Worm (Caenorhabditis elegans): ENCODE data around the gene nas-4.

Gene nas-4

DNA sequence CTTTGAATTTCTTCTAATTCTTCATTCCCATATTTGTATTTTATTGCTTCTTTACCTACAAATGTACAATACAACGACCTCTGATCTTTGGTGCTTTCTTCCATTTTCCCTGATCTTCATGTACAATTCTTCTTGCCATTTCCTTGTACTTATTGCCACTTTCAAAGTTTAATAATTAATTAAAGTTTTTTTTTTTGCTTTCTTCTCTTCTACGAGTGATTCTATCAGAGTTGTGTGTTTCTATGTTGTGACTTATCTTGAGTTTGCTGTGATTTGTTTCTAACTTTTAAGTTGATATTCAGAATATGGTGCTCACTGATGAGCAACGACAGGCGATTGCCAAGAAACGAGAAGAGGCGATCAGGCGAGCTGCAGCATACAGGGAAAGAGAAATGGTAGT is 24.8 kb downstream of the nas-4 start, which contains the start of gene smrc-1:
smrc-1 (plus strand) TSS at position 301 of the 400 bp plus-strand sequence.
- TF ChIP-seq hnd-1 (tag; optimal IDR thresholded peaks at IDR 0.05) (no peak), tbx-37 (GFP tag; conservative IDR thresholded peaks at IDR 0.05) (no peak), aly-1 (tag; optimal IDR thresholded peaks at IDR 0.05) (no peak), sea-1 (GFP tag; conservative IDR thresholded peaks at IDR 0.05) (no peak), flt-1 (GFP tag; IDR thresholded peaks at IDR 0.05) (no peak), ets-7 (tag; optimal IDR thresholded peaks at IDR 0.05) (no peak), ama-1 (optimal IDR thresholded peaks at IDR 0.05) (no peak), scrt-1 (GFP tag; IDR thresholded peaks at IDR 0.05) (no peak), ceh-13 (GFP tag; optimal IDR thresholded peaks at IDR 0.05) (no peak), hmg-4 (GFP tag; optimal IDR thresholded peaks at IDR 0.05) (no peak), ceh-36 (tag; optimal IDR thresholded peaks at IDR 0.05) (no peak), pes-1 (GFP tag; IDR thresholded peaks at IDR 0.05) (no peak), B0310.2 (tag; optimal IDR thresholded peaks at IDR 0.05) (no peak), hmbx-1 (tag; optimal IDR thresholded peaks at IDR 0.05) (no peak)

DNA sequence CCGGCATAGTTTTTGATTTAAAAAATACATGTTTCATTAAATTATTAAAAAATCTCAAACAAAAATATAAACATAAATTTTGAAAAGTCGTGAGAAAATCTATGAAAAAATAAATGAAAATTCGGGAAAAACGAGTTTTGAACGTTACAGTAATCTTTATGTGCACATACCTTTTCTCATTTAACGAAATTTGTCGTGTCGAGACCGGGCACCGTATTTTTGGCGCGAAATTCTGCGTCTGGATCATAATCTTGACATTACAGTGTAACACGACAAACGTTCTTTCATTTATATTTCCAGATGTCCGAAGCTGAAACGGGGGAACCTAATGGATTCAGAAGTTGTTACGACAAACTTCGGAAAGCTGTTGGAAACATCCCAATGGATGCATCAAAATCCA is 25.9 kb downstream of the nas-4 start, which contains the start of gene C16A3.2:
C16A3.2 (plus strand) TSS at position 301 of the 400 bp plus-strand sequence.
- TF ChIP-seq tra-4 (tag; optimal IDR thresholded peaks at IDR 0.05) (no peak), pes-1 (GFP tag; IDR thresholded peaks at IDR 0.05) (no peak)

DNA sequence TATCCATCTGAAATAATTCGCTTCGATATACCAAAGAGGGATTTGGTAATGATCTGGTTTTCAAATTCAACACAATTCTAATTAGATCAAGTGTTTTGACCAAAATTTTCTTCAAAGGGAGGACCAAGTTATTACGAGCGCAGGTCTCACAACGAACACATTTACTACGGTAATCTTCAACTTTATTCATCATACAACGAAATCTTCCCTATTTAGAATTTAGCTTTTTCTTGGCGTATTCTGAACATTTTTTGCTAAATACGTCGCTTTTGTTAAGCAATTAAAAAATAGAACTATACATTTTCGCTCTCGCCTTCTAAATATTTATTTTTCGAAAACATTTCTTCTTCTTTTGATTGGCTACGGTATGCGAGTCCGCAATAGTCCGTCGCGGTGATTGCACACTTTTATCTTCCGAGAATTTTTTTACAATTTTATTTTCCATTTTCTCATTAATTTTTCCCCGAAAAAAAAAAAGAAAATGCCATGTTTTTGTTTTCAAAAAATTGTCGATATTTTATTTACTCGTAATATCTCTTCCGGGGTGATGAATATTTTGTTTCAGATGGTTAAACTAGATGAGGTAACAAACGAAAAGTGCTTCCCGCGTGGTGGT is 32.4 kb downstream of the nas-4 start, which contains the start of gene let-716:
let-716 (plus strand) TSS at position 566 of the 616 bp plus-strand sequence.
- no peak for TF ChIP-seq ets-7 (tag; optimal IDR thresholded peaks at IDR 0.05)
- peak; percentile 15 for TF ChIP-seq ama-1 (optimal IDR thresholded peaks at IDR 0.05)
- no peak for TF ChIP-seq pes-1 (GFP tag; IDR thresholded peaks at IDR 0.05)

DNA sequence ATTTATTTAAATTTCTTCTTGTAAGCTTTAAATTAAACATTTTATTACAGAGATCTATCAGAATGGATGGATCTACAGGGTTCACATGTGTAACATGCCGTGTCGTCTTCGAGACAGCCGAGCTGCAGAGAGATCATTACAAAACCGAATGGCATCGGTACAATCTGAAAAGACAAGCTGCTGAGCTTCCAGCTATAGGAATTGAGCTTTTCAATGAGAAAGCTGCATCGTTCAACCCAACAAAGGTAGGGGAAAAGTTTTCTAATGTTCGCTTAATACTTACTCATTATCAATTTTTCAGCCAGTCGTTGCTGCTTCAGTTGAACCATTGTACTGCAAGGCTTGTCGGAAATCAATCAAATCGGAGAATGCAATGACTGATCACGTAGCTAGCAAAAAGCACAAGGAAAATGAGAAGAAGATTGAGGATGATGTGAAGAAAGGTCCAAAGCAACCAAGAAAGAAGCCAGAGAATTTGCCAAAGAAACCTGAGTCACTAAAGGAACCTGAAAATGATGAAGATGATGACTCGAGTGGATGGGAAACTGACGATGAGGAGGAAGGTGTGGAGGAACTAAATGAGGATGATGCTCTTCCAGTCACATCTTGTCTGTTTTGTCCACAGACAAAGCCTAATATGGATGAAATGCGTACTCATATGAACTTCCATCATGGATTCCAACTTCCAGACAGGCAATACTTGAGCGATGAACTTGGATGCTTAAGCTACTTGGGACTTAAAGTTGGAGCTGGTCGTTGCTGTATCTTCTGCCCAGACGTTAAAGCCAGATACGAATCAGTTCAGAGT is 33.7 kb downstream of the nas-4 start, which contains the start of gene znf-622:
znf-622 (plus strand) TSS at position 51 of the 808 bp plus-strand sequence.
- TF ChIP-seq tra-4 (tag; optimal IDR thresholded peaks at IDR 0.05) = no peak
- TF ChIP-seq tbx-11 (GFP tag; IDR thresholded peaks at IDR 0.05) = no peak
- TF ChIP-seq tbx-37 (GFP tag; conservative IDR thresholded peaks at IDR 0.05) = no peak
- peak; percentile 91 for TF ChIP-seq ama-1 (optimal IDR thresholded peaks at IDR 0.05)

DNA sequence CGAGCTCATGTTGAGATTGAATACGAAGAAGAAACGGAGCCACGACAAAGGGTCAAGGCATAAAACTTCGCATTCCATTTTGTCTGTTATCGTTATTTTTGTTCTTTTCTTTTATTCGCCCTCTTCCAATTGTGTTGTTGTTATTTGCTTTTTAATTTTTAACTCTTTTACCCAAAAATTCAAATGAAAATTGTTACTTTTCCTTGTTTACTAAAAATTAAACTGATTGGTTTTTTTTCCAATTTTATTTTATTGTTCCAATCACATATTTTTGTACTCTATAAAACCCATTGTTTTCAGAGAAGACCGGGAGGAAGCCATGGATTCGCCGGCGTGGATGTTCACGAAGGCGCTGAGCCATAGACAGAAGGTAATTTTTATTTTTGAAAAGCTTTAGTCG is 35.0 kb downstream of the nas-4 start, which contains the start of gene C16A3.5:
C16A3.5 (plus strand) TSS at position 301 of the 400 bp plus-strand sequence.
- TF ChIP-seq ama-1 (optimal IDR thresholded peaks at IDR 0.05) = no peak

DNA sequence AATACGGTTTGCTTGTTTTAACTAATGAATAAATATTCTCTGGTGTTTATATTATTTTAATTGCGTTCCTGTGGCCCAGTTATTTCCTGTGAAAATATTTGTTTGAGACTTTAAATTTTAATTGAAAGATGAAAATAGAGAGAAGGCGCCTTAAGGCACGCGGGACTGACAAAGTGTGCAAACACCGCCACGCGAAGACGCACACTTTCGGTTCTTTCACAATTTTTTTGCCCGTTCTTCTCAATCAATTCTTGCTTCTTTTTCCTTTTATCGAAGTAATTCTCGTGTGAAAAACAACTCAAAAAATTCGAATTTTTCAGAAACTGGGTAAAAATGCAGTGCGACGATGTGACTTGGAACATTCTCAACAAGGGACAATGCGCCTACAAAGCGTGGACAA is 36.3 kb downstream of the nas-4 start, which contains the start of gene C16A3.6:
C16A3.6 (plus strand) TSS at position 84 of the 400 bp plus-strand sequence.
- TF ChIP-seq ama-1 (optimal IDR thresholded peaks at IDR 0.05) (peak; percentile 82), F13C5.2 (tag; optimal IDR thresholded peaks at IDR 0.05) (peak; percentile 9), scrt-1 (GFP tag; IDR thresholded peaks at IDR 0.05) (no peak)

DNA sequence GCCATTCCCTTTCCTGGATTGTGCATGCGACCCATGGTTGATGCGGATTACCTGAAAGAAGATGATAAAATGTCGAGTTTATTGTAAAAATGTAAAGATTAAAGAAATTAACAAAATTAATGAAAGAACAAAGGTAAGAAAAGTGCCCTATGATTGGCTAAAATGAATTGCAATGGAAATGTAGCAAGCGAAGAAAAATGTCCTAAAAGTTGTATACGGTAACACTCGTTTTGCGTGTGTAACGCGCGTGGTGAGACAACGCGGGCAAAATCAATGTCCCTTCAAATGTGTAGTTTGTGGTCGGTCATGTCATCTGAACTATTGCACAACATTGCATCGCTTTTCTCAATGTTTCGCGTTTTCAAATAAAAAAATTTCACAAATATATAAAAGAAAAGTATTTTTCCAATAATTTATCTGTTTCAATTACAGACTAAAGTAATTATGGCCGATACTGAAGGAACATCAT is 40.5 kb downstream of the nas-4 start, which contains the start of the genes rps-13 and nfx-1:
rps-13 (minus strand) TSS at position 51 of the 469 bp plus-strand sequence.
nfx-1 (plus strand) TSS at position 433 of the 469 bp plus-strand sequence.
- TF ChIP-seq ceh-36 (tag; optimal IDR thresholded peaks at IDR 0.05) (no peak), tra-4 (tag; optimal IDR thresholded peaks at IDR 0.05) (no peak), F13C5.2 (tag; optimal IDR thresholded peaks at IDR 0.05) (peak; percentile 24), flt-1 (GFP tag; IDR thresholded peaks at IDR 0.05) (no peak)

DNA sequence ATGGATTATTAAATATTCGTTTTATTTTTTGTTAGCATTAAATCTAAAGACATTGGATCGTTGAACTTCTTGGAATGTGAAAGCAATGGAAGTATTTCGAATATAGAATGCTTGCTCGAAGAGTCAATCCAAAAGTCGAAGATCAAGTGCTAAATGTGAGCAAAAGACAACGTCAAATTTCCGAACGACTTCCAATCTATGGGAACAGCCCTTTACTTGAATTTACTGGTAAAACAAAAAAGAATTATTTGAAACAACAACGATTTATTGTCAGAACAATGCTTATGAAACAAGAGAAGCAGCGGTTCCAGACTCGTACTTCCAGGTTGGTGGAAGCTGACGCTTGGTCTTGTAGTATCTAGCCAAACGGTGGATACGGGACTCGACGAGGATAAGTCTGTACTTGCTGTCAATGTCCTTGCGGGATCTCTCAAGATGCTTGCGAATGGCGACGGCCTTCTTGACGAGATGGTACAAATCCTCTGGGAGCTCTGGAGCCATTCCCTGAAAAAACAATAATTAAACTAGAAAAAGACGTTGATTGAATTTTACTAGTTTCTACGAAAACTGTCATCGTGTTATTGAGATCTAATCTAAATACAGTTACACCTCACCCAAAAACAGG is 41.5 kb downstream of the nas-4 start:
- TF ChIP-seq ama-1 (optimal IDR thresholded peaks at IDR 0.05) (no peak), scrt-1 (GFP tag; IDR thresholded peaks at IDR 0.05) (no peak), F13C5.2 (tag; optimal IDR thresholded peaks at IDR 0.05) (no peak), flt-1 (GFP tag; IDR thresholded peaks at IDR 0.05) (no peak), hmbx-1 (tag; optimal IDR thresholded peaks at IDR 0.05) (no peak), aly-1 (tag; optimal IDR thresholded peaks at IDR 0.05) (no peak), B0310.2 (tag; optimal IDR thresholded peaks at IDR 0.05) (no peak)

DNA sequence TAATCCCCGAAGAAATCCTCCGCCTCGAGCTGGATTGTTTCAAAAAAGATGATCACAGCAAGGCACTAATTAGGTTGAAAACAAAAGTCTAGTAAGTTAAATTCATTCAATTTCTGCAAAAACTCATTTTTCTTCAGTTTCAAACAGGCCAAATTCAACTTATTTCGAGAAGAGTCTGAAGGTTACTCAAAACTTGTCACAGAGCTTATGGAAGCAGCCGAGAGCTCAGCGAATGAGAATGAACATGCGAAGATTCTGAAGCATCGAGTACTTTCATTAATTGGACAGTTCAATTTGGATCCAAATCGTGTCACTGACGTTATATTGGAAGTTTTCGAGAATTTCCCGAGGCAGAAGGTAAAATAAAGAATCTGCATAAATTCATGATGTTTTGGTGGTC is 46.9 kb downstream of the nas-4 start:
- TF ChIP-seq hnd-1 (tag; optimal IDR thresholded peaks at IDR 0.05) (no peak), ets-7 (tag; optimal IDR thresholded peaks at IDR 0.05) (no peak), tbx-37 (GFP tag; conservative IDR thresholded peaks at IDR 0.05) (no peak), sea-1 (GFP tag; conservative IDR thresholded peaks at IDR 0.05) (no peak), flt-1 (GFP tag; IDR thresholded peaks at IDR 0.05) (no peak), pes-1 (GFP tag; IDR thresholded peaks at IDR 0.05) (no peak), scrt-1 (GFP tag; IDR thresholded peaks at IDR 0.05) (no peak), aly-1 (tag; optimal IDR thresholded peaks at IDR 0.05) (no peak), tra-4 (tag; optimal IDR thresholded peaks at IDR 0.05) (no peak), F13C5.2 (tag; optimal IDR thresholded peaks at IDR 0.05) (no peak)
